Worm (Caenorhabditis elegans) whole organism, L4 larva: ENCODE data around the gene srt-63.

Experiments used
- F10B5.3 ChIP-seq: sonication (generic microtip); optimal IDR thresholded peaks from 2 replicates; lab custom pipeline; 2016; ENCODE audit warnings: mild to moderate bottlenecking, missing genetic modification characterization, missing compliant biosample characterization
- F26F4.8 ChIP-seq: fragments of 200-800 bp; sonication (Bioruptor generic); conservative IDR thresholded peaks from 2 replicates; pipeline ENCODE4 v1.3.6; 2022; ENCODE audit warnings: missing genetic modification characterization, missing compliant biosample characterization
- F44E2.7 ChIP-seq: fragments of 200-800 bp; sonication (Bioruptor generic); IDR thresholded peaks from 2 replicates; pipeline ENCODE4 v2.1.2; 2022; ENCODE audit warnings: missing genetic modification characterization, missing compliant biosample characterization
- Y105C5A.15 ChIP-seq: fragments of 200-800 bp; sonication (Bioruptor generic); IDR thresholded peaks from 2 replicates; pipeline ENCODE4 v1.3.6; 2022; ENCODE audit warnings: missing genetic modification characterization, missing compliant biosample characterization
- Y48G9A.11 ChIP-seq: fragments of 200-800 bp; sonication (Bioruptor generic); IDR thresholded peaks from 2 replicates; pipeline ENCODE4 v1.3.6; 2022; ENCODE audit warnings: missing genetic modification reagents, missing genetic modification characterization, missing compliant biosample characterization
- aha-1 ChIP-seq: fragments of 150-350 bp; peaks from one replicate; lab custom pipeline; 2014; ENCODE audit warnings: missing biosample characterization, missing genetic modification characterization
- ama-1 ChIP-seq: fragments of 150-350 bp; optimal IDR thresholded peaks from 2 replicates; lab custom pipeline; 2014; ENCODE audit warnings: inconsistent platforms, mixed read lengths
- ceh-20 ChIP-seq: fragments of 200-800 bp; sonication (Bioruptor generic); IDR thresholded peaks from 2 replicates; pipeline ENCODE4 v1.3.6; 2022; ENCODE audit warnings: missing genetic modification reagents, missing genetic modification characterization, missing compliant biosample characterization
- ceh-32 ChIP-seq: sonication (generic microtip); optimal IDR thresholded peaks from 2 replicates; lab custom pipeline; 2016; ENCODE audit warnings: mild to moderate bottlenecking, missing genetic modification characterization, missing compliant biosample characterization; ENCODE audit not compliant: poor library complexity
- ceh-44 ChIP-seq: fragments of 200-800 bp; sonication (Bioruptor generic); IDR thresholded peaks from 2 replicates; pipeline ENCODE4 v1.3.6; 2022; ENCODE audit warnings: missing genetic modification reagents, missing genetic modification characterization, missing compliant biosample characterization
- daf-16 ChIP-seq, 3 experiments: sonication (generic microtip); optimal IDR thresholded peaks; 2 replicates each; lab custom pipeline; 2016 to 2017; ENCODE audit warnings: missing genetic modification characterization in 3 of 3, missing genetic modification reagents in 3 of 3, mild to moderate bottlenecking in 2 of 3, missing compliant biosample characterization in 2 of 3, missing biosample characterization in 1 of 3, moderate library complexity in 1 of 3
- dmd-8 ChIP-seq: fragments of 200-800 bp; sonication (Bioruptor generic); IDR thresholded peaks from 2 replicates; pipeline ENCODE4 v1.3.6; 2022; ENCODE audit warnings: missing genetic modification characterization, missing compliant biosample characterization
- dmd-9 ChIP-seq: fragments of 200-800 bp; sonication (Bioruptor generic); IDR thresholded peaks from 2 replicates; pipeline ENCODE4 v1.3.6; 2022; ENCODE audit warnings: missing genetic modification reagents, missing genetic modification characterization, missing compliant biosample characterization
- duxl-1 ChIP-seq: sonication (generic microtip); optimal IDR thresholded peaks from 2 replicates; lab custom pipeline; 2016; ENCODE audit warnings: mild to moderate bottlenecking, missing genetic modification characterization, moderate library complexity, missing compliant biosample characterization; ENCODE audit not compliant: poor library complexity
- hif-1 ChIP-seq, 2 experiments: sonication (generic microtip); optimal IDR thresholded peaks; 2 replicates each; lab custom pipeline; 2016 to 2017; ENCODE audit warnings: missing compliant biosample characterization in 2 of 2, missing genetic modification characterization in 2 of 2, missing genetic modification reagents in 2 of 2, missing genotype in 2 of 2, mild to moderate bottlenecking in 1 of 2
- hlh-11 ChIP-seq: fragments of 200-800 bp; sonication (Bioruptor generic); optimal IDR thresholded peaks from 2 replicates; lab custom pipeline; 2018; ENCODE audit warnings: mild to moderate bottlenecking, missing genetic modification characterization, missing compliant biosample characterization
- jun-1 ChIP-seq: fragments of 150-350 bp; optimal IDR thresholded peaks from 2 replicates; lab custom pipeline; 2014; ENCODE audit warnings: missing biosample characterization, missing genetic modification reagents, missing genetic modification characterization
- lin-1 ChIP-seq: fragments of 200-800 bp; sonication (Bioruptor generic); IDR thresholded peaks from 2 replicates; pipeline ENCODE4 v1.3.6; 2022; ENCODE audit warnings: missing genetic modification reagents, missing genetic modification characterization, missing compliant biosample characterization
- lin-15B ChIP-seq: fragments of 150-350 bp; sonication (generic microtip); optimal IDR thresholded peaks from 3 replicates; lab custom pipeline; 2014; ENCODE audit warnings: missing biosample characterization, missing genetic modification characterization
- lin-39 ChIP-seq: fragments of 150-350 bp; optimal IDR thresholded peaks from 2 replicates; lab custom pipeline; 2014; ENCODE audit warnings: missing biosample characterization, missing genetic modification reagents, missing genetic modification characterization
- madf-5 ChIP-seq, 2 experiments: fragments of 200-800 bp; sonication (Bioruptor generic); IDR thresholded peaks; 2 replicates each; pipeline ENCODE4 v1.3.6; 2022; ENCODE audit warnings: missing compliant biosample characterization in 2 of 2, missing genetic modification characterization in 2 of 2
- madf-9 ChIP-seq: fragments of 200-800 bp; sonication (Bioruptor generic); conservative IDR thresholded peaks from 2 replicates; pipeline ENCODE4 v1.3.6; 2022; ENCODE audit warnings: missing genetic modification reagents, missing genetic modification characterization, missing compliant biosample characterization
- mdl-1 ChIP-seq, 2 experiments: fragments of 150-350 bp in 1 of 2; sonication (generic microtip) in 1 of 2; optimal IDR thresholded peaks; 2 replicates each; lab custom pipeline; 2014 to 2017; ENCODE audit warnings: missing biosample characterization in 2 of 2, missing genetic modification characterization in 2 of 2
- mxl-2 ChIP-seq: fragments of 200-800 bp; sonication (Bioruptor generic); conservative IDR thresholded peaks from 2 replicates; pipeline ENCODE4 v1.3.6; 2022; ENCODE audit warnings: missing genetic modification reagents, missing genetic modification characterization, missing compliant biosample characterization
- nhr-102 ChIP-seq: sonication (generic microtip); optimal IDR thresholded peaks from 2 replicates; lab custom pipeline; 2016; ENCODE audit warnings: mild to moderate bottlenecking, missing genetic modification characterization, moderate library complexity, missing compliant biosample characterization
- nhr-11 ChIP-seq: fragments of 150-350 bp; optimal IDR thresholded peaks from 2 replicates; lab custom pipeline; 2014; ENCODE audit warnings: missing biosample characterization, missing genetic modification characterization
- nhr-25 ChIP-seq: sonication (generic microtip); optimal IDR thresholded peaks from 2 replicates; lab custom pipeline; 2017; ENCODE audit warnings: missing genetic modification characterization, mild to moderate bottlenecking, missing compliant biosample characterization, antibody characterized with exemption, moderate library complexity, borderline replicate concordance; ENCODE audit not compliant: insufficient read depth
- nhr-42 ChIP-seq: fragments of 200-800 bp; sonication (Bioruptor generic); IDR thresholded peaks from 2 replicates; pipeline ENCODE4 v1.3.6; 2022; ENCODE audit warnings: missing genetic modification characterization, missing compliant biosample characterization
- nhr-48 ChIP-seq: sonication (generic microtip); optimal IDR thresholded peaks from 2 replicates; lab custom pipeline; 2016; ENCODE audit warnings: mild to moderate bottlenecking, missing genetic modification characterization, missing compliant biosample characterization
- nhr-6 ChIP-seq: fragments of 150-350 bp; optimal IDR thresholded peaks from 2 replicates; lab custom pipeline; 2014; ENCODE audit warnings: missing biosample characterization, missing genetic modification characterization
- nhr-76 ChIP-seq: fragments of 150-350 bp; optimal IDR thresholded peaks from 2 replicates; lab custom pipeline; 2014; ENCODE audit warnings: missing biosample characterization, missing genetic modification characterization
- pha-4 ChIP-seq, 2 experiments: fragments of 150-350 bp in 1 of 2; fragments of 200-800 bp in 1 of 2; sonication (Bioruptor generic) in 1 of 2; IDR thresholded peaks in 1 of 2; optimal IDR thresholded peaks in 1 of 2; 2 replicates each; pipeline versions ENCODE4 v1.3.6 to Lab custom; 2014 to 2022; ENCODE audit warnings: missing genetic modification characterization in 2 of 2, missing genetic modification reagents in 2 of 2, missing biosample characterization in 1 of 2, missing compliant biosample characterization in 1 of 2
- set-16 ChIP-seq: fragments of 200-800 bp; sonication (Bioruptor generic); IDR thresholded peaks from 2 replicates; pipeline ENCODE4 v1.3.6; 2022; ENCODE audit warnings: missing genetic modification reagents, missing genetic modification characterization, missing compliant biosample characterization
- snpc-1.2 ChIP-seq: fragments of 200-800 bp; sonication (Bioruptor generic); IDR thresholded peaks from 2 replicates; pipeline ENCODE4 v1.3.6; 2022; ENCODE audit warnings: missing genetic modification reagents, missing genetic modification characterization, missing compliant biosample characterization
- spr-1 ChIP-seq: sonication (generic microtip); optimal IDR thresholded peaks from 2 replicates; lab custom pipeline; 2016; ENCODE audit warnings: mild to moderate bottlenecking, missing genetic modification characterization, missing compliant biosample characterization
- tag-97 ChIP-seq: fragments of 200-800 bp; sonication (Bioruptor generic); IDR thresholded peaks from 2 replicates; pipeline ENCODE4 v1.3.6; 2022; ENCODE audit warnings: missing genetic modification characterization, missing compliant biosample characterization
- unc-130 ChIP-seq: sonication (generic microtip); optimal IDR thresholded peaks from 2 replicates; lab custom pipeline; 2016; ENCODE audit warnings: missing genetic modification reagents, missing genetic modification characterization, missing compliant biosample characterization
- unc-62 ChIP-seq, 3 experiments: fragments of 150-350 bp in 1 of 3; sonication (generic microtip); optimal IDR thresholded peaks in 2 of 3; peaks in 1 of 3; 1 replicate in 1 of 3; 2 replicates in 2 of 3; lab custom pipeline; 2014 to 2017; ENCODE audit warnings: missing biosample characterization in 3 of 3, missing genetic modification characterization in 3 of 3, missing genetic modification reagents in 3 of 3, missing genotype in 1 of 3
- zag-1 ChIP-seq: fragments of 150-350 bp; optimal IDR thresholded peaks from 2 replicates; lab custom pipeline; 2014; ENCODE audit warnings: missing biosample characterization, missing genetic modification characterization
- zfp-3 ChIP-seq: fragments of 200-800 bp; sonication (Bioruptor generic); conservative IDR thresholded peaks from 2 replicates; pipeline ENCODE4 v1.3.6; 2022; ENCODE audit warnings: missing genetic modification reagents, missing genetic modification characterization, missing compliant biosample characterization

The srt-63 gene

DNA sequence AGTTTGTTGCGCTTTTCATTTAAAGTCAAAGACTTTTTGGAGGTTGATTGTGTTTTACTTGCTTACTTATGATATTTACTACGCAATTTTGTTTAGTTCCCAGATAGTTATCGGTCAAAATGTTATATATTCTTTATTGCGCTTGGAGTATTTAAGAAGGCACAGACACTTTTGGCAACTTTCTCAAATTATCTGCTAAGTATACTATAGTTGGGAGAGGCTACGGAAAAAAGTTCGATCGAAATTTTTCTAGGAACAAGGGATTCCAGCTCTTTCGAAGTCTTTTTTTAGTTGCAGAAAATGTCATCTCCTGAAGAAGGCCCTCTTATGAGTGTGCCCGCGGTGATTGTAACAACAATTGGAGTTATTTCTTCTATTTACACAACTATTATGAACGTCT lies 4.1 kb upstream of the srt-63 start, which contains the start of gene srbc-5:
srbc-5 (plus strand) TSS at position 301 of the 400 bp plus-strand sequence.
- no peak for TF ChIP-seq madf-9 (GFP tag; lab: Robert Waterston, UW)
- no peak for TF ChIP-seq nhr-48 (tag; lab: Kevin White, UChicago)
- no peak for TF ChIP-seq zag-1
- no peak for TF ChIP-seq Y105C5A.15 (GFP tag; lab: Robert Waterston, UW)
- TF ChIP-seq ceh-32 (tag; lab: Kevin White, UChicago), result no peak
- TF ChIP-seq ama-1 (lab: Kevin White, UChicago), result no peak
- TF ChIP-seq mxl-2 (GFP tag; lab: Robert Waterston, UW), result no peak
- TF ChIP-seq hif-1 (tag; optimal IDR thresholded peaks at IDR 0.05; lab: Kevin White, UChicago), result no peak
- TF ChIP-seq spr-1 (tag; lab: Kevin White, UChicago), result no peak
- no peak for TF ChIP-seq nhr-42 (GFP tag; lab: Robert Waterston, UW)
- TF ChIP-seq dmd-8, result no peak
- no peak for TF ChIP-seq hlh-11 (tag; lab: Kevin White, UChicago)
- no peak for TF ChIP-seq nhr-76 (tag; lab: Kevin White, UChicago)
- TF ChIP-seq ceh-20 (GFP tag; lab: Robert Waterston, UW), result no peak
- TF ChIP-seq mdl-1 (tag; optimal IDR thresholded peaks at IDR 0.05; lab: Kevin White, UChicago), result no peak

DNA sequence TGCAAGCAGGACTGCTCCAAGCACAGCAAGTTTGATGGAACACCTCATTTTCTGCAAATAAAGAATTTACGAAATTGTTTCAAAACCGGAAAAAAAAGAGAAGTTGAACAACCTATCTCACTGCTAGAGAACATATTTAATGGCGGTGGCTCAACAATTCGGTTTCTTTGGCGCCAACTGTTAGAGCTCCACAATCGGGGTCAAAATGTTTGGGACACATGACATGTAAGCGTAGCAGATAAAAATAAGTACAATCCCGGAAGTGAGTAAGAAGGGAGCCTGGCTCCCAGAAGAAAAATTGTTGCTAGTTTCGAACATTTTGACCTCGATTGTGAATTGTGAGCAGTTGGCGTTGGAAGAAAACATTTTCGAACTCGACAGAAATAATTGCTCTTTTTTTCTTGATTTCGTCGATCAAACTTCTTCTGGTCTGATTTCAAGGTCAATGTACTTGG lies 3.2 kb upstream of the srt-63 start, which contains the start of gene T28A11.16:
T28A11.16 (minus strand) TSS at position 51 of the 455 bp plus-strand sequence.
- TF ChIP-seq ceh-44 (GFP tag; lab: Robert Waterston, UW) (no peak), nhr-42 (GFP tag; lab: Robert Waterston, UW) (no peak), hlh-11 (tag; lab: Kevin White, UChicago) (peak; percentile 45), lin-1 (GFP tag; lab: Robert Waterston, UW) (no peak), aha-1 (tag; lab: Kevin White, UChicago) (peak; percentile 70), pha-4 (GFP tag; IDR thresholded peaks at IDR 0.05; lab: Robert Waterston, UW) (no peak), pha-4 (tag; optimal IDR thresholded peaks at IDR 0.05; lab: Kevin White, UChicago) (no peak), F10B5.3 (tag; lab: Kevin White, UChicago) (no peak), nhr-102 (tag; lab: Kevin White, UChicago) (no peak), unc-62 (GFP tag; optimal IDR thresholded peaks at IDR 0.05 in 1 of 2; lab: Kevin White, UChicago) (no peak), unc-62 (tag; optimal IDR thresholded peaks at IDR 0.05; lab: Kevin White, UChicago) (no peak), duxl-1 (tag; lab: Kevin White, UChicago) (no peak), unc-130 (GFP tag; lab: Kevin White, UChicago) (no peak), nhr-48 (tag; lab: Kevin White, UChicago) (no peak), tag-97 (GFP tag; lab: Robert Waterston, UW) (no peak), madf-5 (GFP tag; IDR thresholded peaks at IDR 0.05; lab: Robert Waterston, UW) (no peak), nhr-11 (tag; lab: Kevin White, UChicago) (no peak), ceh-20 (GFP tag; lab: Robert Waterston, UW) (no peak), snpc-1.2 (GFP tag; lab: Robert Waterston, UW) (no peak), daf-16 (GFP tag; optimal IDR thresholded peaks at IDR 0.05; lab: Kevin White, UChicago) (peak in 1 of 2 experiments; percentile 80), daf-16 (tag; optimal IDR thresholded peaks at IDR 0.05; lab: Kevin White, UChicago) (no peak), zfp-3 (GFP tag; lab: Robert Waterston, UW) (no peak), dmd-9 (GFP tag; lab: Robert Waterston, UW) (no peak), jun-1 (no peak), F26F4.8 (GFP tag; lab: Robert Waterston, UW) (no peak), set-16 (GFP tag; lab: Robert Waterston, UW) (no peak)

DNA sequence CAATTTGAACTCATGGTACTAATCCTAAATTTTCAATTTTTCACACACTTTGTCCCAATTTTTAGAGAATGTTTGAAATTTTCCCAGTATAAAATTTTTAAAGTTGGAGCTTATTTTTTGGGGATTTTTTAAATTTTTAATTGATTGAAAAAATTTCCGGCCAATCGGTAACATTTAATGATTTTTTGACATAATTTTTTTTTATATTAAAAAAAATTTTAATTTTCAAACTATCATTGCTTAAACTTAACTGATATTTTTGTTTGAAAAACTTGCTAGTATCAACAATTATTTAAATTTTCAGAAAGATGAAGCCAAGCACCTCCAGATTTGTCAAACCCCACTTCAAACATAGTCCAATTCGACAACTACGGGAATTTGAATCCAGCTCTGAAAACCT lies 1.3 kb upstream of the srt-63 start, which contains the start of gene T28A11.22:
T28A11.22 (plus strand) TSS at position 301 of the 400 bp plus-strand sequence.
- no peak for TF ChIP-seq lin-15B (tag; lab: Kevin White, UChicago)
- TF ChIP-seq Y48G9A.11, result no peak
- no peak for TF ChIP-seq F44E2.7
- TF ChIP-seq nhr-6, result no peak
- TF ChIP-seq nhr-25, result no peak
- TF ChIP-seq lin-39 (tag; lab: Kevin White, UChicago), result no peak
